Fruit fly (Drosophila melanogaster) Kc167 (cell line): ENCODE data around the gene Cpr76Bb.
"Not testable (repeated sequence)": the region's sequence is repeated elsewhere in the genome, so short reads cannot be mapped to it uniquely, and the experiment has no call there.

Experiments
- Myc ChIP-seq: fragments of >200 bp; optimal IDR thresholded peaks from 2 replicates; lab custom pipeline; 2017; ENCODE audit warnings: missing external identifiers
- Sin3A ChIP-seq: fragments of >200 bp; optimal IDR thresholded peaks from 2 replicates; lab custom pipeline; 2018; ENCODE audit warnings: missing external identifiers
- h ChIP-seq: fragments of >200 bp; optimal IDR thresholded peaks from 3 replicates; lab custom pipeline; 2018; ENCODE audit warnings: missing external identifiers
- insv ChIP-seq: fragments of >200 bp; optimal IDR thresholded peaks from 3 replicates; lab custom pipeline; 2018; ENCODE audit warnings: missing external identifiers
- psq ChIP-seq: fragments of >200 bp; optimal IDR thresholded peaks from 2 replicates; lab custom pipeline; 2017; ENCODE audit warnings: missing external identifiers
- ttk ChIP-seq: sonication (Bioruptor generic); optimal IDR thresholded peaks from 2 replicates; lab custom pipeline; 2017; ENCODE audit warnings: missing external identifiers

The Cpr76Bb gene

dm6 chr3L:19519349-19519748, at the start of gene Cpr76Bb:
TSS of gene Cpr76Bb (plus strand) at chr3L:19519649.
- TF ChIP-seq ttk (lab: Kevin White, UChicago) (no peak), h (lab: Kevin White, UChicago) (no peak), insv (lab: Kevin White, UChicago) (no peak), psq (lab: Kevin White, UChicago) (no peak), Sin3A (lab: Kevin White, UChicago) (no peak), Myc (lab: Kevin White, UChicago) (no peak)

dm6 chr3L:19472128-19472527, 47.3 kb upstream of the Cpr76Bb start, which contains the start of the genes 825-Oak and CG12519:
TSS of gene 825-Oak (minus strand) at chr3L:19472228.
TSS of gene CG12519 (plus strand) at chr3L:19472491.
- not testable (repeated sequence) for TF ChIP-seq psq, h, ttk (lab: Kevin White, UChicago)

dm6 chr3L:19475478-19475877, 44.0 kb upstream of the Cpr76Bb start, which contains the start of the genes CG18294 and CG32213:
TSS of gene CG18294 (minus strand) at chr3L:19475578.
TSS of gene CG32213 (plus strand) at chr3L:19475839.
- TF ChIP-seq Sin3A, ttk, h (lab: Kevin White, UChicago): not testable (repeated sequence)

dm6 chr3L:19481209-19481608, 38.2 kb upstream of the Cpr76Bb start:
- no peak for TF ChIP-seq Myc (lab: Kevin White, UChicago)
- no peak for TF ChIP-seq h (lab: Kevin White, UChicago)
- TF ChIP-seq Sin3A (lab: Kevin White, UChicago), result no peak
- TF ChIP-seq psq (lab: Kevin White, UChicago), result no peak
- no peak for TF ChIP-seq ttk (lab: Kevin White, UChicago)
- no peak for TF ChIP-seq insv (lab: Kevin White, UChicago)

dm6 chr3L:19482014-19482413, 37.4 kb upstream of the Cpr76Bb start:
- TF ChIP-seq psq (lab: Kevin White, UChicago), result no peak
- no peak for TF ChIP-seq Sin3A (lab: Kevin White, UChicago)
- TF ChIP-seq Myc (lab: Kevin White, UChicago), result no peak
- TF ChIP-seq h (lab: Kevin White, UChicago), result no peak
- TF ChIP-seq ttk (lab: Kevin White, UChicago), result no peak
- TF ChIP-seq insv (lab: Kevin White, UChicago), result no peak

- no peak for TF ChIP-seq ttk (lab: Kevin White, UChicago)
- TF ChIP-seq Sin3A (lab: Kevin White, UChicago), result no peak
- no peak for TF ChIP-seq h (lab: Kevin White, UChicago)
- TF ChIP-seq insv (lab: Kevin White, UChicago), result no peak
- no peak for TF ChIP-seq Myc (lab: Kevin White, UChicago)
- no peak for TF ChIP-seq psq (lab: Kevin White, UChicago)
These were observed 36.4 kb upstream of the Cpr76Bb start for dm6 chr3L:19483007-19483406.

- TF ChIP-seq ttk (lab: Kevin White, UChicago), result no peak
- TF ChIP-seq Myc (lab: Kevin White, UChicago), result no peak
- TF ChIP-seq h (lab: Kevin White, UChicago), result no peak
- no peak for TF ChIP-seq insv (lab: Kevin White, UChicago)
- TF ChIP-seq Sin3A (lab: Kevin White, UChicago), result no peak
- no peak for TF ChIP-seq psq (lab: Kevin White, UChicago)
These were observed 33.1 kb upstream of the Cpr76Bb start, which contains the start of gene brv1 for dm6 chr3L:19486398-19486797. TSS of gene brv1 (minus strand) at chr3L:19486498.

- not testable (repeated sequence) for TF ChIP-seq Sin3A, h, insv (lab: Kevin White, UChicago)
These were observed 32.2 kb upstream of the Cpr76Bb start, which contains the start of gene CG32212 for dm6 chr3L:19487260-19487659. TSS of gene CG32212 (plus strand) at chr3L:19487560.

- no peak for TF ChIP-seq ttk (lab: Kevin White, UChicago)
- no peak for TF ChIP-seq Myc (lab: Kevin White, UChicago)
- no peak for TF ChIP-seq Sin3A (lab: Kevin White, UChicago)
- TF ChIP-seq h (lab: Kevin White, UChicago), result no peak
- no peak for TF ChIP-seq insv (lab: Kevin White, UChicago)
- TF ChIP-seq psq (lab: Kevin White, UChicago), result no peak
These were observed 24.5 kb upstream of the Cpr76Bb start for dm6 chr3L:19494954-19495353.

- no peak for TF ChIP-seq insv (lab: Kevin White, UChicago)
- TF ChIP-seq ttk (lab: Kevin White, UChicago), result no peak
- no peak for TF ChIP-seq h (lab: Kevin White, UChicago)
- no peak for TF ChIP-seq psq (lab: Kevin White, UChicago)
These were observed 23.4 kb upstream of the Cpr76Bb start for dm6 chr3L:19495991-19496588.

dm6 chr3L:19496600-19496999, 22.8 kb upstream of the Cpr76Bb start:
- TF ChIP-seq Sin3A (lab: Kevin White, UChicago) (no peak), psq (lab: Kevin White, UChicago) (no peak), ttk (lab: Kevin White, UChicago) (no peak), Myc (lab: Kevin White, UChicago) (no peak), h (lab: Kevin White, UChicago) (no peak), insv (lab: Kevin White, UChicago) (no peak)

dm6 chr3L:19497135-19497534, 22.3 kb upstream of the Cpr76Bb start:
- TF ChIP-seq ttk (lab: Kevin White, UChicago), result no peak
- no peak for TF ChIP-seq h (lab: Kevin White, UChicago)
- TF ChIP-seq Myc (lab: Kevin White, UChicago), result no peak
- TF ChIP-seq psq (lab: Kevin White, UChicago), result no peak
- no peak for TF ChIP-seq insv (lab: Kevin White, UChicago)
- TF ChIP-seq Sin3A (lab: Kevin White, UChicago), result no peak
